Worm (Caenorhabditis elegans) whole organism, L3 larva: ENCODE data around the gene F55F10.3.
"Not testable (repeated sequence)": the region's sequence is repeated elsewhere in the genome, so short reads cannot be mapped to it uniquely, and the experiment has no call there.

Source experiments
- R02D3.7 ChIP-seq: fragments of 150-350 bp; optimal IDR thresholded peaks from 2 replicates; lab custom pipeline; 2014; ENCODE audit warnings: missing biosample characterization, missing genetic modification characterization
- fkh-10 ChIP-seq: sonication (generic microtip); optimal IDR thresholded peaks from 2 replicates; lab custom pipeline; 2017; ENCODE audit warnings: missing biosample characterization, missing genetic modification reagents, missing genetic modification characterization
- fos-1 ChIP-seq: fragments of 150-350 bp; optimal IDR thresholded peaks from 2 replicates; lab custom pipeline; 2014; ENCODE audit warnings: missing biosample characterization, missing genetic modification characterization
- mdl-1 ChIP-seq: fragments of 150-350 bp; optimal IDR thresholded peaks from 2 replicates; lab custom pipeline; 2014; ENCODE audit warnings: missing biosample characterization, missing genetic modification characterization
- nhr-11 ChIP-seq: fragments of 150-350 bp; optimal IDR thresholded peaks from 2 replicates; lab custom pipeline; 2014; ENCODE audit warnings: missing biosample characterization, missing genetic modification characterization
- nhr-12 ChIP-seq: fragments of 150-350 bp; optimal IDR thresholded peaks from 2 replicates; lab custom pipeline; 2014; ENCODE audit warnings: missing biosample characterization, missing genetic modification characterization
- nhr-25 ChIP-seq: sonication (generic microtip); optimal IDR thresholded peaks from 2 replicates; lab custom pipeline; 2017; ENCODE audit warnings: missing biosample characterization, missing genetic modification characterization
- nhr-76 ChIP-seq: fragments of 150-350 bp; sonication (generic microtip); optimal IDR thresholded peaks from 5 replicates; lab custom pipeline; 2014; ENCODE audit warnings: missing biosample characterization, missing genetic modification characterization
- snpc-4 ChIP-seq: fragments of 150-350 bp; optimal IDR thresholded peaks from 2 replicates; lab custom pipeline; 2014; ENCODE audit warnings: missing biosample characterization, missing genetic modification characterization
- tbx-2 ChIP-seq: sonication (generic microtip); optimal IDR thresholded peaks from 2 replicates; lab custom pipeline; 2016; ENCODE audit warnings: mild to moderate bottlenecking, missing genetic modification characterization, missing compliant biosample characterization
- ztf-11 ChIP-seq: fragments of 150-350 bp; optimal IDR thresholded peaks from 2 replicates; lab custom pipeline; 2014; ENCODE audit warnings: missing biosample characterization, missing genetic modification characterization

- TF ChIP-seq nhr-25 (tag; lab: Kevin White, UChicago); nhr-12 (tag; lab: Kevin White, UChicago); ztf-11 (tag; lab: Kevin White, UChicago); nhr-76; nhr-11 (tag; lab: Kevin White, UChicago); snpc-4 (tag; lab: Kevin White, UChicago); R02D3.7 (tag; lab: Kevin White, UChicago); fos-1 (tag; lab: Kevin White, UChicago); mdl-1 (tag; lab: Kevin White, UChicago); tbx-2 (tag; lab: Kevin White, UChicago); fkh-10 (GFP tag; lab: Kevin White, UChicago): not testable (repeated sequence)
Observed at ce11 chrIV:4348146-4348545, 11.6 kb upstream of the F55F10.3 start, which contains the start of gene W03B1.5.
